Fruit fly (Drosophila melanogaster) whole organism, adult: Measurements from ENCODE around the gene dj.
A peak's percentile ranks its signal among the peaks of the same experiment; 100 is the strongest.

Source experiments
- CG11617 ChIP-seq: fragments of 200-800 bp; sonication (Bioruptor generic); optimal IDR thresholded peaks from 2 replicates; lab custom pipeline; 2017; ENCODE audit warnings: mild to moderate bottlenecking, missing biosample characterization, missing genetic modification reagents, missing genetic modification characterization
- CG12768 ChIP-seq: fragments of 200-800 bp; sonication (Bioruptor generic); optimal IDR thresholded peaks from 2 replicates; lab custom pipeline; 2017; ENCODE audit warnings: missing biosample characterization, missing genetic modification characterization, mild to moderate bottlenecking, moderate library complexity, missing genetic modification reagents
- CG14711 ChIP-seq: fragments of 200-800 bp; sonication (Bioruptor generic); optimal IDR thresholded peaks from 2 replicates; lab custom pipeline; 2018; ENCODE audit warnings: missing biosample characterization, mild to moderate bottlenecking, missing genetic modification characterization, moderate library complexity
- CG1620 ChIP-seq: fragments of 200-800 bp; sonication (Bioruptor generic); optimal IDR thresholded peaks from 2 replicates; lab custom pipeline; 2016; ENCODE audit warnings: missing biosample characterization, missing genetic modification characterization
- CG33017 ChIP-seq: fragments of 200-800 bp; sonication (Bioruptor generic); optimal IDR thresholded peaks from 2 replicates; lab custom pipeline; 2018; ENCODE audit warnings: missing biosample characterization, mild to moderate bottlenecking, missing genetic modification characterization, moderate library complexity
- CG5204 ChIP-seq: fragments of 200-800 bp; sonication (Bioruptor generic); optimal IDR thresholded peaks from 2 replicates; lab custom pipeline; 2016; ENCODE audit warnings: missing biosample characterization, missing genetic modification characterization
- CG7045 ChIP-seq: fragments of 200-800 bp; sonication (Bioruptor generic); optimal IDR thresholded peaks from 2 replicates; lab custom pipeline; 2017; ENCODE audit warnings: missing biosample characterization, mild to moderate bottlenecking, missing genetic modification characterization
- CG7101 ChIP-seq: fragments of 200-800 bp; sonication (Bioruptor generic); optimal IDR thresholded peaks from 2 replicates; lab custom pipeline; 2018; ENCODE audit warnings: missing biosample characterization, mild to moderate bottlenecking, missing genetic modification characterization, moderate library complexity
- Clk ChIP-seq: fragments of 200-800 bp; sonication (Bioruptor generic); optimal IDR thresholded peaks from 2 replicates; lab custom pipeline; 2017; ENCODE audit warnings: missing biosample characterization, missing genetic modification characterization
- Crg-1 ChIP-seq: fragments of 200-800 bp; sonication (Bioruptor generic); optimal IDR thresholded peaks from 2 replicates; lab custom pipeline; 2016; ENCODE audit warnings: missing biosample characterization, missing genetic modification characterization
- Hr96 ChIP-seq: fragments of 200-800 bp; sonication (Bioruptor generic); optimal IDR thresholded peaks from 2 replicates; lab custom pipeline; 2016; ENCODE audit warnings: missing biosample characterization, missing genetic modification characterization
- Mnt ChIP-seq: fragments of 200-800 bp; sonication (Bioruptor generic); optimal IDR thresholded peaks from 2 replicates; lab custom pipeline; 2016; ENCODE audit warnings: missing biosample characterization, mild to moderate bottlenecking, missing genetic modification characterization
- bab1 ChIP-seq: fragments of 200-800 bp; sonication (Bioruptor generic); optimal IDR thresholded peaks from 3 replicates; lab custom pipeline; 2019; ENCODE audit warnings: missing biosample characterization, mild to moderate bottlenecking, missing genetic modification characterization, moderate library complexity
- cic ChIP-seq: fragments of 200-800 bp; sonication (Bioruptor generic); optimal IDR thresholded peaks from 2 replicates; lab custom pipeline; 2017; ENCODE audit warnings: missing biosample characterization, mild to moderate bottlenecking, missing genetic modification characterization, moderate library complexity
- cnc ChIP-seq, 2 experiments: fragments of >200 bp; optimal IDR thresholded peaks; 2 replicates each; lab custom pipeline; 2017
- kay ChIP-seq: fragments of 200-800 bp; sonication (Bioruptor generic); peaks from one replicate; lab custom pipeline; 2016; ENCODE audit warnings: missing biosample characterization, missing genetic modification characterization, borderline replicate concordance
- ovo ChIP-seq: fragments of 200-800 bp; sonication (Bioruptor generic); optimal IDR thresholded peaks from 2 replicates; lab custom pipeline; 2016; ENCODE audit warnings: missing biosample characterization, missing genetic modification characterization
- pad ChIP-seq: fragments of 200-800 bp; sonication (Bioruptor generic); optimal IDR thresholded peaks from 3 replicates; lab custom pipeline; 2017; ENCODE audit warnings: missing biosample characterization, missing genetic modification characterization, mild to moderate bottlenecking, moderate library complexity, missing genetic modification reagents
- tj ChIP-seq: fragments of 200-800 bp; sonication (Bioruptor generic); optimal IDR thresholded peaks from 3 replicates; lab custom pipeline; 2017; ENCODE audit warnings: missing biosample characterization, mild to moderate bottlenecking, missing genetic modification characterization, moderate library complexity
- toe ChIP-seq: fragments of 200-800 bp; sonication (Bioruptor generic); optimal IDR thresholded peaks from 2 replicates; lab custom pipeline; 2016; ENCODE audit warnings: missing biosample characterization, missing genetic modification characterization

Gene dj

dm6 chr3R:7088837-7089361 lies 29.8 kb downstream of the dj start:
- TF ChIP-seq ovo (peak; percentile 3), CG12768 (no peak)

dm6 chr3R:7089522-7090336 lies 30.6 kb downstream of the dj start:
- TF ChIP-seq ovo (no peak), CG14711 (tag; lab: Kevin White, UChicago) (no peak), kay (GFP tag; lab: Kevin White, UChicago) (peak; percentile 92)

dm6 chr3R:7090337-7090830 lies 31.3 kb downstream of the dj start:
- TF ChIP-seq tj (peak; percentile 97), CG33017 (tag; lab: Kevin White, UChicago) (no peak), Mnt (GFP tag; lab: Kevin White, UChicago) (peak; percentile 20), cic (GFP tag; lab: Kevin White, UChicago) (peak; percentile 21)

DNA sequence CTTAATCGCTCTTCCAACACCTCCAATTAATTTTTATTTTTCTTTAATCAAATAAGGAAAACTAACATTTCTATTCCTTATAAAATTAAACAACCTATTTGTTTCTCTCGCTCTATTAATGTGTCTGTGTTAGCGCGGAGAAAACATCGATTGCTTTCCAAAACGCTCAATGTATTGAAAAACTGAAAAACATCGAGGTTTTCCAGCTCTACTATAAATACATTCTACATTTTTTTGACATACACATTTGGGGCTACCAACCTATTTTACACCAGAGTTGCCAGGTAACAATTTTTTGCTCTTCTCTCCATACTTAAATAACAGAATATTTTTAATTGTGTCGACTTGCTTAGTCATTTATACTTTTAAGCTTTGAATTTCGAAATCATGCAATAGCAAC lies 32.8 kb downstream of the dj start:
- no peak for TF ChIP-seq Crg-1 (GFP tag; lab: Kevin White, UChicago)
- no peak for TF ChIP-seq CG7045 (GFP tag; lab: Kevin White, UChicago)
- TF ChIP-seq Clk, result no peak
- TF ChIP-seq CG14711 (tag; lab: Kevin White, UChicago), result peak; percentile 80
- TF ChIP-seq Mnt (GFP tag; lab: Kevin White, UChicago), result no peak
- no peak for TF ChIP-seq cic (GFP tag; lab: Kevin White, UChicago)
- TF ChIP-seq cnc (optimal IDR thresholded peaks at IDR 0.05; lab: Kevin White, UChicago), result no peak
- no peak for TF ChIP-seq CG5204 (GFP tag; lab: Kevin White, UChicago)
- no peak for TF ChIP-seq CG11617
- TF ChIP-seq Hr96 (GFP tag; lab: Kevin White, UChicago), result no peak
- TF ChIP-seq tj, result no peak
- no peak for TF ChIP-seq ovo
- no peak for TF ChIP-seq pad (GFP tag; lab: Kevin White, UChicago)
- no peak for TF ChIP-seq CG1620 (GFP tag; lab: Kevin White, UChicago)
- peak; percentile 71 for TF ChIP-seq kay (GFP tag; lab: Kevin White, UChicago)
- no peak for TF ChIP-seq bab1 (GFP tag; lab: Kevin White, UChicago)

- TF ChIP-seq CG14711 (tag; lab: Kevin White, UChicago) (peak; percentile 35), CG12768 (peak; percentile 12), CG11617 (peak; percentile 30), CG7101 (tag; lab: Kevin White, UChicago) (peak; percentile 32), CG7045 (GFP tag; lab: Kevin White, UChicago) (no peak), Crg-1 (GFP tag; lab: Kevin White, UChicago) (no peak)
These were observed 34.5 kb downstream of the dj start for dm6 chr3R:7093592-7093991.

DNA sequence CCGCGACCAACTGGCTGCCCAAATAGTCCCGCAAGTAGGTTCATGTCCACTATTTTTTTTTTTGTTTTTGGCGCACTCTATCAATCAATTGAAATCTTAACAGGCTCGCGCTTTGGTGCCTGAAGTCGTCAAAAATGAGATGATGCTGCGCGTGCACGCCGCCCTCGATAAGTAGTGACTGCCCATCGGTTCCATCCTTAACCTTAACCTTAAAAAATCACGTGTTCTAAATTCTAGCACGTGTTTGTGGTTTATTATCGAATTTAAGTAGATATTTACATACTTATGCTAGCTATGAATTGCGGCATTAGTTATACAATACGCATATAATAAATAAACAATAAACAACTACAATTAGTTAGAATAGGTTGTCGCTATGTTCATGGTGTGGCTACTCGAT lies 35.3 kb downstream of the dj start:
- TF ChIP-seq CG7045 (GFP tag; lab: Kevin White, UChicago) (no peak), cic (GFP tag; lab: Kevin White, UChicago) (no peak), toe (GFP tag; lab: Kevin White, UChicago) (no peak), CG1620 (GFP tag; lab: Kevin White, UChicago) (no peak), cnc (optimal IDR thresholded peaks at IDR 0.05; lab: Kevin White, UChicago) (no peak), Mnt (GFP tag; lab: Kevin White, UChicago) (no peak), kay (GFP tag; lab: Kevin White, UChicago) (no peak), CG33017 (tag; lab: Kevin White, UChicago) (no peak), ovo (no peak)

DNA sequence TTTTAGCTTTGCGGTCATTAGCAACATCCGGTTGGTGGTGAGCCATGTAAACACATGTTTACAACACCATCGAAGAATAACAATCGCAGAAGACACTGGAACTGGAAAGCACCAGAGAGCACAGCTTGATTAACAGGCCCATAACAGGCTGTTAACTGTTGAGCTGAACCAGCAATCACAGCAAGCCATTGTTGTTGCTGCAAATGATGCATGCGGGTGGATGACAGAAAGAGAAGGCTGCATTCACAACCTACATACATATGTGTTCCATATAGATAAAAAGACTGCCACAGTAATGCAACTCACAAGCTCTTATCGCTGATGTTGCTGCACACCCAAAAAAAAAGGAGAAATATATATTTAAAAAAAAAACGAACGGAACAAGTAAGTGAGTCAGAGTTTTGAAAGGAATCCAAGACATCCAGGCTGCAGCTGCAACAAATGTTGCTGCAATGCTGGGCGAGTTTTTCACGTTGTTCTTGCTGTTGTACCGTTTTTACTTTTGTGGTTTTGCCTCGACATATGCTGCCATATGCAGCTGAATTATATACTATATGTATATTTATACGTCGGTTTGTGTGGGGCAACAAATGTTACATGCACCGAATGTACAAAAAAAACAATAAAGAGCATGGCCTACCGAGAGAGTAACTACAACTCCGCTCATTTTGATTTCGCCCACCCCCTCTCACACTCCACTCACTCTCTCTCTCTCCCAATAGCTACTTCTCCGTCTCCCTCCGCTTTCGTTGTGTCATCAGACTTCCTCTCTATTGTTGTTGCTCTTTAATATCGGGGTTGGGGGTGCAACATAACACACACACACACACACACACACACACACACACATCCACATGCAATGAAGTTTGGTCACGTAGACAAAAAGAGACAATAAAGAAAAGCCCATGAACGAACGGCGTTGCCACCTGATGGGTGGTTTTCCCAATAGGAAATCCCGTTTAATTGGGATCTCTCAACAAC lies 44.0 kb downstream of the dj start:
- TF ChIP-seq tj (peak; percentile 29), CG12768 (no peak)
